Fruit fly (Drosophila melanogaster) whole organism, pupa: Measurements from ENCODE around the gene trio.

Experiments used
- CG12605 ChIP-seq: fragments of 200-800 bp; sonication (Bioruptor generic); IDR thresholded peaks from 2 replicates; pipeline ENCODE4 v1.3.6; 2022; ENCODE audit warnings: missing biosample characterization, missing genetic modification characterization
- CG13204 ChIP-seq: fragments of 200-800 bp; sonication (Bioruptor generic); optimal IDR thresholded peaks from 2 replicates; lab custom pipeline; 2018; ENCODE audit warnings: missing biosample characterization, mild to moderate bottlenecking, missing genetic modification characterization, moderate library complexity
- CG15710 ChIP-seq: fragments of 200-800 bp; sonication (Bioruptor generic); optimal IDR thresholded peaks from 2 replicates; lab custom pipeline; 2018; ENCODE audit warnings: missing biosample characterization, mild to moderate bottlenecking, missing genetic modification characterization, moderate library complexity
- CG17806 ChIP-seq: fragments of 200-800 bp; sonication (Bioruptor generic); optimal IDR thresholded peaks from 2 replicates; lab custom pipeline; 2018; ENCODE audit warnings: missing biosample characterization, mild to moderate bottlenecking, missing genetic modification characterization, moderate library complexity
- CG32121 ChIP-seq: fragments of 200-800 bp; sonication (Bioruptor generic); IDR thresholded peaks from 2 replicates; pipeline ENCODE4 v1.3.6; 2022; ENCODE audit warnings: missing biosample characterization, missing genetic modification characterization
- CG8301 ChIP-seq: fragments of 200-800 bp; sonication (Bioruptor generic); optimal IDR thresholded peaks from 2 replicates; lab custom pipeline; 2018; ENCODE audit warnings: missing biosample characterization, mild to moderate bottlenecking, missing genetic modification characterization
- D1 ChIP-seq: fragments of 200-800 bp; sonication (Bioruptor generic); optimal IDR thresholded peaks from 2 replicates; lab custom pipeline; 2018; ENCODE audit warnings: missing biosample characterization, mild to moderate bottlenecking, missing genetic modification characterization, moderate library complexity
- EcR ChIP-seq: fragments of 200-800 bp; sonication (Bioruptor generic); optimal IDR thresholded peaks from 3 replicates; lab custom pipeline; 2019; ENCODE audit warnings: missing biosample characterization, missing genetic modification characterization, mild to moderate bottlenecking, moderate library complexity, missing genetic modification reagents
- Ets98B ChIP-seq: fragments of 200-800 bp; sonication (Bioruptor generic); IDR thresholded peaks from 2 replicates; pipeline ENCODE4 v1.3.6; 2022; ENCODE audit warnings: missing biosample characterization, missing genetic modification characterization
- Pif1A ChIP-seq: fragments of 200-800 bp; sonication (Bioruptor generic); optimal IDR thresholded peaks from 3 replicates; lab custom pipeline; 2016; ENCODE audit warnings: missing biosample characterization, missing genetic modification characterization
- Pif1B ChIP-seq: fragments of 200-800 bp; sonication (Bioruptor generic); optimal IDR thresholded peaks from 3 replicates; lab custom pipeline; 2016; ENCODE audit warnings: missing biosample characterization, missing genetic modification characterization
- fd96Ca ChIP-seq: fragments of 200-800 bp; sonication (Bioruptor generic); IDR thresholded peaks from 3 replicates; pipeline ENCODE4 v1.3.6; 2022; ENCODE audit warnings: missing biosample characterization, missing genetic modification characterization
- gl ChIP-seq: fragments of 200-800 bp; sonication (Bioruptor generic); optimal IDR thresholded peaks from 2 replicates; lab custom pipeline; 2018; ENCODE audit warnings: missing biosample characterization, mild to moderate bottlenecking, missing genetic modification characterization

- no peak for TF ChIP-seq EcR (GFP tag; lab: Kevin White, UChicago)
- TF ChIP-seq D1 (tag; lab: Kevin White, UChicago): no peak
- TF ChIP-seq CG13204 (GFP tag; lab: Kevin White, UChicago): no peak
- no peak for TF ChIP-seq CG15710 (tag; lab: Kevin White, UChicago)
- TF ChIP-seq fd96Ca (GFP tag; lab: Robert Waterston, UW): no peak
- TF ChIP-seq CG12605: no peak
- no peak for TF ChIP-seq CG17806 (tag; lab: Kevin White, UChicago)
- TF ChIP-seq gl: no peak
- no peak for TF ChIP-seq Pif1A (GFP tag; lab: Kevin White, UChicago)
- TF ChIP-seq Pif1B (GFP tag; lab: Kevin White, UChicago): no peak
- TF ChIP-seq CG8301 (tag; lab: Kevin White, UChicago): no peak
- TF ChIP-seq CG32121 (GFP tag; lab: Robert Waterston, UW): no peak
- TF ChIP-seq Ets98B (GFP tag; lab: Robert Waterston, UW): no peak
Measured at dm6 chr3L:995685-996084, 39.0 kb downstream of the trio start.
